Worm (Caenorhabditis elegans) whole organism, mixed stage, embryonic: ENCODE measurements around the gene C02B8.1.

ENCODE experiments used
- M03D4.4 ChIP-seq: sonication (generic microtip); optimal IDR thresholded peaks from 2 replicates; lab custom pipeline; 2017; ENCODE audit warnings: mild to moderate bottlenecking, missing genetic modification characterization, missing compliant biosample characterization
- bed-3 ChIP-seq: fragments of 200-800 bp; sonication (Bioruptor generic); optimal IDR thresholded peaks from 3 replicates; lab custom pipeline; 2018; ENCODE audit warnings: mild to moderate bottlenecking, missing genetic modification characterization, moderate library complexity, missing compliant biosample characterization
- blmp-1 ChIP-seq: fragments of 150-350 bp; optimal IDR thresholded peaks from 2 replicates; lab custom pipeline; 2014; ENCODE audit warnings: missing biosample characterization, missing genetic modification characterization
- ceh-39 ChIP-seq: fragments of 150-350 bp; optimal IDR thresholded peaks from 2 replicates; lab custom pipeline; 2014; ENCODE audit warnings: missing biosample characterization, missing genetic modification characterization
- ceh-43 ChIP-seq: fragments of 200-800 bp; sonication (Bioruptor generic); optimal IDR thresholded peaks from 2 replicates; lab custom pipeline; 2018; ENCODE audit warnings: mild to moderate bottlenecking, missing genetic modification characterization, moderate library complexity, missing compliant biosample characterization
- ceh-83 ChIP-seq: fragments of 200-800 bp; sonication (Bioruptor generic); optimal IDR thresholded peaks from 2 replicates; lab custom pipeline; 2018; ENCODE audit warnings: mild to moderate bottlenecking, missing genetic modification characterization, missing compliant biosample characterization
- ces-1 ChIP-seq: fragments of 150-350 bp; optimal IDR thresholded peaks from 2 replicates; lab custom pipeline; 2014; ENCODE audit warnings: missing biosample characterization, missing genetic modification reagents, missing genetic modification characterization
- cnd-1 ChIP-seq: fragments of 200-800 bp; sonication (Bioruptor generic); optimal IDR thresholded peaks from 2 replicates; lab custom pipeline; 2018; ENCODE audit warnings: mild to moderate bottlenecking, missing genetic modification characterization, missing compliant biosample characterization
- drap-1 ChIP-seq: fragments of 200-800 bp; sonication (Bioruptor generic); optimal IDR thresholded peaks from 3 replicates; lab custom pipeline; 2018; ENCODE audit warnings: mild to moderate bottlenecking, missing genetic modification characterization, missing compliant biosample characterization
- elt-1 ChIP-seq: sonication (generic microtip); optimal IDR thresholded peaks from 2 replicates; lab custom pipeline; 2017; ENCODE audit warnings: missing genetic modification characterization, mild to moderate bottlenecking, missing compliant biosample characterization, antibody characterized with exemption, moderate library complexity, borderline replicate concordance; ENCODE audit not compliant: insufficient read depth
- elt-3 ChIP-seq: fragments of 150-350 bp; optimal IDR thresholded peaks from 2 replicates; lab custom pipeline; 2014; ENCODE audit warnings: missing biosample characterization, missing genetic modification characterization
- flh-1 ChIP-seq: fragments of 200-800 bp; sonication (Bioruptor generic); optimal IDR thresholded peaks from 2 replicates; lab custom pipeline; 2018; ENCODE audit warnings: mild to moderate bottlenecking, missing genetic modification characterization, moderate library complexity, missing compliant biosample characterization
- ham-2 ChIP-seq: fragments of 200-800 bp; sonication (Bioruptor generic); optimal IDR thresholded peaks from 2 replicates; lab custom pipeline; 2018; ENCODE audit warnings: mild to moderate bottlenecking, missing genetic modification characterization, missing compliant biosample characterization
- hlh-1 ChIP-seq: fragments of 150-350 bp; optimal IDR thresholded peaks from 2 replicates; lab custom pipeline; 2014; ENCODE audit warnings: missing biosample characterization, missing genetic modification reagents, missing genetic modification characterization
- lin-13 ChIP-seq: fragments of 150-350 bp; optimal IDR thresholded peaks from 2 replicates; lab custom pipeline; 2014; ENCODE audit warnings: missing biosample characterization, missing genetic modification characterization
- lin-32 ChIP-seq: fragments of 200-800 bp; sonication (Bioruptor generic); optimal IDR thresholded peaks from 2 replicates; lab custom pipeline; 2018; ENCODE audit warnings: mild to moderate bottlenecking, missing genetic modification characterization, missing compliant biosample characterization
- mep-1 ChIP-seq: fragments of 150-350 bp; optimal IDR thresholded peaks from 2 replicates; lab custom pipeline; 2017; ENCODE audit warnings: missing biosample characterization, missing genetic modification reagents, missing genetic modification characterization, inconsistent platforms
- mls-2 ChIP-seq: sonication (generic microtip); optimal IDR thresholded peaks from 2 replicates; lab custom pipeline; 2016; ENCODE audit warnings: mild to moderate bottlenecking, missing genetic modification characterization, moderate library complexity, missing compliant biosample characterization
- nhr-237 ChIP-seq: fragments of 150-350 bp; optimal IDR thresholded peaks from 2 replicates; lab custom pipeline; 2014; ENCODE audit warnings: missing biosample characterization, missing genetic modification characterization
- nhr-28 ChIP-seq: fragments of 150-350 bp; optimal IDR thresholded peaks from 2 replicates; lab custom pipeline; 2014; ENCODE audit warnings: missing biosample characterization, missing genetic modification characterization
- pha-4 ChIP-seq: fragments of 150-350 bp; optimal IDR thresholded peaks from 2 replicates; lab custom pipeline; 2018; ENCODE audit warnings: missing biosample characterization, missing genetic modification reagents, missing genetic modification characterization
- sem-2 ChIP-seq: fragments of 200-800 bp; sonication (Bioruptor generic); optimal IDR thresholded peaks from 2 replicates; lab custom pipeline; 2018; ENCODE audit warnings: mild to moderate bottlenecking, missing genetic modification characterization, missing compliant biosample characterization
- snpc-4 ChIP-seq: fragments of 150-350 bp; optimal IDR thresholded peaks from 2 replicates; lab custom pipeline; 2014; ENCODE audit warnings: missing biosample characterization, missing genetic modification characterization
- tbx-8 ChIP-seq: fragments of 200-800 bp; sonication (Bioruptor generic); optimal IDR thresholded peaks from 2 replicates; lab custom pipeline; 2018; ENCODE audit warnings: mild to moderate bottlenecking, missing genetic modification characterization, moderate library complexity, missing compliant biosample characterization
- unc-120 ChIP-seq: sonication (generic microtip); optimal IDR thresholded peaks from 2 replicates; lab custom pipeline; 2017; ENCODE audit warnings: missing genetic modification characterization, missing compliant biosample characterization; ENCODE audit not compliant: poor library complexity, severe bottlenecking
- unc-39 ChIP-seq: fragments of 150-350 bp; optimal IDR thresholded peaks from 2 replicates; lab custom pipeline; 2014; ENCODE audit warnings: missing biosample characterization, missing genetic modification characterization
- unc-62 ChIP-seq: fragments of 150-350 bp; optimal IDR thresholded peaks from 2 replicates; lab custom pipeline; 2014; ENCODE audit warnings: missing biosample characterization, missing genetic modification reagents, missing genetic modification characterization
- zip-8 ChIP-seq: fragments of 150-350 bp; optimal IDR thresholded peaks from 2 replicates; lab custom pipeline; 2014; ENCODE audit warnings: missing biosample characterization, missing genetic modification characterization
- ztf-11 ChIP-seq: fragments of 150-350 bp; optimal IDR thresholded peaks from 2 replicates; lab custom pipeline; 2014; ENCODE audit warnings: missing biosample characterization, missing genetic modification characterization

C02B8.1 gene

DNA sequence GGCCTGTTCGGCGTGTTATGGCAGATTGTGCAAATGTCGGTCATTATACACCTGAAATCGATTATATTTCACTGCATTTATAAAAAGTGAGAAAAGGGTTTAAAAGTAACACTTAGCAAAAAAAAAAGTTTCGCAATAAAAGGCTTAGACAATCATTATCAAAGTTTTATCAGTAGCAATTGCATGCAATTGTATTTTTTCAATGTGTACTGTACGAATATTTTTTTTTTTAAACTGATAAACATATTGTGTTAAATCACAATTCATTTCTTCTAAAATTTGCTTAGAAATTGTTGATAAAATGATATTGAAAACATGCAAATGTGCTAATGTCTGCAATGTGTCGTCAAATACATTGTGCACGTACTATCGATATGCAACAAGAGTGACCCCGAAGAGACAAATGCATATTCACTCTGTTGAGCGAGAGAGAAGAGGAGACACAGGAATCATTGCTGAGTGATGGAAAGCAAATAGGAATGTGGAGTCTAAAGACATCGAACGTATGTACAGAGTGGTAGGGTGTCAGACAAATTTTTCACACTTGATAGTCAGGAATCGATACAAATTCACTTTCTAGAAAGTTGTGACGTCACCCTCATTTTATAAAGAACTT is 11.1 kb upstream of the C02B8.1 start, which contains the start of gene C02B8.6:
Gene C02B8.6, minus strand, starts transcription at position 51 of the 616 bp plus-strand sequence.
- peak; percentile 64 for TF ChIP-seq hlh-1 (tag; lab: Kevin White, UChicago)
- no peak for TF ChIP-seq lin-32 (GFP tag; lab: Kevin White, UChicago)
- peak; percentile 56 for TF ChIP-seq mep-1
- no peak for TF ChIP-seq ceh-83 (GFP tag; lab: Kevin White, UChicago)
- TF ChIP-seq unc-39 (tag; lab: Kevin White, UChicago), result no peak
- TF ChIP-seq snpc-4 (tag; lab: Kevin White, UChicago), result no peak
- peak; percentile 20 for TF ChIP-seq unc-62 (GFP tag; lab: Kevin White, UChicago)
- TF ChIP-seq elt-1, result no peak
- TF ChIP-seq unc-120 (tag; lab: Kevin White, UChicago), result peak; percentile 10
- peak; percentile 93 for TF ChIP-seq ceh-39 (tag; lab: Kevin White, UChicago)
- no peak for TF ChIP-seq M03D4.4 (tag; lab: Kevin White, UChicago)
- TF ChIP-seq nhr-237 (tag; lab: Kevin White, UChicago), result peak; percentile 19
- TF ChIP-seq mls-2 (tag; lab: Kevin White, UChicago), result no peak
- TF ChIP-seq nhr-28 (tag; lab: Kevin White, UChicago), result no peak
- TF ChIP-seq ztf-11 (tag; lab: Kevin White, UChicago), result no peak
- TF ChIP-seq ham-2, result peak; percentile 1
- TF ChIP-seq pha-4 (tag; lab: Kevin White, UChicago), result peak; percentile 80
- no peak for TF ChIP-seq bed-3 (GFP tag; lab: Kevin White, UChicago)
- TF ChIP-seq drap-1, result no peak

DNA sequence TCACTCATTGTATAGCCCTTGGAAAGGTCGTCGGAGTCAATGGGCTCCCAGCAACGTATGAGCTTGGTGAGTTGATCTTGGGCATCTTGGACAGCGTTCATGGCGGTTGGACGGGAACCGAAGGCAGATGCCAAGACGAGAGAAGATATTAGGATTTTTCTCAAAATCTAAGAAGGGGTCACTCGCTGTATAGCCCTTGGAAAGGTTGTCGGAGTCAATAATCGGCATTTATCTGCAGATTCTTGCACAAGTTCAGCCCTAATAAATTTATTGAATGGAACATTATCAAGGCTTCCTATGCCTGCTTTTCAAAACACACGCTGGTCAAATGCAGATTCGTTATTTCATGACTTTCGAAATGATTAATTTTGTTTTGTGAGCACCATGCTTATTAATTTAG is 9.7 kb upstream of the C02B8.1 start, which contains the start of gene C02B8.7:
Gene C02B8.7, minus strand, starts transcription at position 101 of the 400 bp plus-strand sequence.
- TF ChIP-seq unc-62 (GFP tag; lab: Kevin White, UChicago), result no peak
- TF ChIP-seq ceh-43 (GFP tag; lab: Kevin White, UChicago), result no peak
- no peak for TF ChIP-seq ztf-11 (tag; lab: Kevin White, UChicago)
- no peak for TF ChIP-seq ceh-39 (tag; lab: Kevin White, UChicago)
- TF ChIP-seq zip-8 (tag; lab: Kevin White, UChicago), result no peak
- TF ChIP-seq cnd-1 (tag; lab: Kevin White, UChicago), result no peak
- TF ChIP-seq unc-39 (tag; lab: Kevin White, UChicago), result no peak
- no peak for TF ChIP-seq snpc-4 (tag; lab: Kevin White, UChicago)
- TF ChIP-seq lin-13 (tag; lab: Kevin White, UChicago), result no peak
- no peak for TF ChIP-seq drap-1
- TF ChIP-seq bed-3 (GFP tag; lab: Kevin White, UChicago), result no peak
- TF ChIP-seq hlh-1 (tag; lab: Kevin White, UChicago), result no peak
- TF ChIP-seq lin-32 (GFP tag; lab: Kevin White, UChicago), result no peak
- TF ChIP-seq ham-2, result no peak

ce11 chrX:8139146-8139545 is 8.4 kb upstream of the C02B8.1 start, which contains the start of gene C02B8.3:
TSS of gene C02B8.3 (plus strand) at chrX:8139446.
- no peak for TF ChIP-seq elt-1
- TF ChIP-seq unc-62 (GFP tag; lab: Kevin White, UChicago), result no peak
- no peak for TF ChIP-seq zip-8 (tag; lab: Kevin White, UChicago)
- TF ChIP-seq lin-13 (tag; lab: Kevin White, UChicago), result no peak
- TF ChIP-seq drap-1, result no peak
- TF ChIP-seq snpc-4 (tag; lab: Kevin White, UChicago), result no peak
- no peak for TF ChIP-seq pha-4 (tag; lab: Kevin White, UChicago)
- TF ChIP-seq lin-32 (GFP tag; lab: Kevin White, UChicago), result no peak
- TF ChIP-seq tbx-8 (GFP tag; lab: Kevin White, UChicago), result no peak
- TF ChIP-seq sem-2 (GFP tag; lab: Kevin White, UChicago), result no peak
- no peak for TF ChIP-seq M03D4.4 (tag; lab: Kevin White, UChicago)
- no peak for TF ChIP-seq ces-1
- TF ChIP-seq nhr-237 (tag; lab: Kevin White, UChicago), result no peak
- no peak for TF ChIP-seq flh-1 (GFP tag; lab: Kevin White, UChicago)
- no peak for TF ChIP-seq elt-3 (tag; lab: Kevin White, UChicago)
- TF ChIP-seq nhr-28 (tag; lab: Kevin White, UChicago), result no peak
- TF ChIP-seq, all 35 proteins: peak for 0

- TF ChIP-seq ceh-39 (tag; lab: Kevin White, UChicago) (no peak), snpc-4 (tag; lab: Kevin White, UChicago) (no peak), lin-13 (tag; lab: Kevin White, UChicago) (no peak), blmp-1 (tag; lab: Kevin White, UChicago) (no peak), ham-2 (no peak), hlh-1 (tag; lab: Kevin White, UChicago) (no peak)
Measured at ce11 chrX:8148993-8149392, 1.5 kb downstream of the C02B8.1 start.
